Fruit fly (Drosophila melanogaster): Measurements from ENCODE around the gene CG43731.

CG43731 gene

dm6 chr2L:19140984-19141262 is 39.1 kb downstream of the CG43731 start (continued):
- TF ChIP-seq salr (GFP tag; optimal IDR thresholded peaks at IDR 0.05) (no peak), CG6854 (GFP tag; optimal IDR thresholded peaks at IDR 0.05) (no peak), lz (GFP tag; optimal IDR thresholded peaks at IDR 0.05) (peak; percentile 38), CG9139 (GFP tag; optimal IDR thresholded peaks at IDR 0.05) (no peak), Hr38 (GFP tag; optimal IDR thresholded peaks at IDR 0.05) (no peak), CG31627 (GFP tag; optimal IDR thresholded peaks at IDR 0.05) (peak; percentile 49), CG34406 (GFP tag; optimal IDR thresholded peaks at IDR 0.05) (peak; percentile 13), pdm3 (GFP tag; optimal IDR thresholded peaks at IDR 0.05) (peak; percentile 44), CG6792 (GFP tag; optimal IDR thresholded peaks at IDR 0.05) (no peak), CG10669 (GFP tag; optimal IDR thresholded peaks at IDR 0.05) (no peak), CG15336 (GFP tag; IDR thresholded peaks at IDR 0.05) (peak; percentile 51), CG6276 (GFP tag; optimal IDR thresholded peaks at IDR 0.05) (peak; percentile 45)

dm6 chr2L:19141435-19142126 is 39.7 kb downstream of the CG43731 start:
- TF ChIP-seq Sox14 (GFP tag; optimal IDR thresholded peaks at IDR 0.05): peak; percentile 93
- peak; percentile 32 for TF ChIP-seq fd85E (GFP tag; optimal IDR thresholded peaks at IDR 0.05)
- TF ChIP-seq CG34406 (GFP tag; optimal IDR thresholded peaks at IDR 0.05): peak; percentile 86
- TF ChIP-seq topi (GFP tag; optimal IDR thresholded peaks at IDR 0.05): peak; percentile 94
- peak; percentile 91 for TF ChIP-seq CG6276 (GFP tag; optimal IDR thresholded peaks at IDR 0.05)
- peak; percentile 89 for TF ChIP-seq Ets21C (GFP tag; optimal IDR thresholded peaks at IDR 0.05)
- peak; percentile 87 for TF ChIP-seq OdsH (GFP tag; optimal IDR thresholded peaks at IDR 0.05)
- peak; percentile 87 for TF ChIP-seq CG8119 (GFP tag; IDR thresholded peaks at IDR 0.05)
- peak; percentile 80 for TF ChIP-seq Eip75B (GFP tag; optimal IDR thresholded peaks at IDR 0.05)
- peak; percentile 74 for TF ChIP-seq CG10669 (GFP tag; optimal IDR thresholded peaks at IDR 0.05)
- peak; percentile 73 for TF ChIP-seq Sox15 (GFP tag; optimal IDR thresholded peaks at IDR 0.05)
- peak; percentile 87 for TF ChIP-seq achi (GFP tag; optimal IDR thresholded peaks at IDR 0.05)
- TF ChIP-seq Hr38 (GFP tag; optimal IDR thresholded peaks at IDR 0.05): no peak
- TF ChIP-seq CG3032 (tag; optimal IDR thresholded peaks at IDR 0.05): peak; percentile 76
- peak; percentile 90 for TF ChIP-seq Hr4 (GFP tag; optimal IDR thresholded peaks at IDR 0.05)
- TF ChIP-seq fd59A (GFP tag; optimal IDR thresholded peaks at IDR 0.05): peak; percentile 73
- peak; percentile 87 for TF ChIP-seq CG10631 (GFP tag; optimal IDR thresholded peaks at IDR 0.05)
- TF ChIP-seq esn (GFP tag; optimal IDR thresholded peaks at IDR 0.05): peak; percentile 93
- TF ChIP-seq eg (GFP tag; IDR thresholded peaks at IDR 0.05): peak; percentile 78
- peak; percentile 92 for TF ChIP-seq CG31627 (GFP tag; optimal IDR thresholded peaks at IDR 0.05)
- peak; percentile 57 for TF ChIP-seq Ets96B (tag; optimal IDR thresholded peaks at IDR 0.05)
- peak; percentile 90 for TF ChIP-seq CG4318 (GFP tag; optimal IDR thresholded peaks at IDR 0.05)
- peak; percentile 55 for TF ChIP-seq CG11902 (GFP tag; optimal IDR thresholded peaks at IDR 0.05)
- TF ChIP-seq fkh (GFP tag; optimal IDR thresholded peaks at IDR 0.05): no peak
- peak; percentile 87 for TF ChIP-seq CG3919 (GFP tag; optimal IDR thresholded peaks at IDR 0.05)
- TF ChIP-seq CG11762 (GFP tag; optimal IDR thresholded peaks at IDR 0.05; ENCODE audit: insufficient read depth): peak; percentile 73
- TF ChIP-seq CG8632 (GFP tag; optimal IDR thresholded peaks at IDR 0.05): peak; percentile 81
- peak; percentile 78 for TF ChIP-seq Blimp-1 (GFP tag; optimal IDR thresholded peaks at IDR 0.05)
- TF ChIP-seq CG16779 (tag; optimal IDR thresholded peaks at IDR 0.05): peak; percentile 63
- peak; percentile 63 for TF ChIP-seq CG1621 (tag; optimal IDR thresholded peaks at IDR 0.05)
- peak; percentile 82 for TF ChIP-seq CG6792 (GFP tag; optimal IDR thresholded peaks at IDR 0.05)
- TF ChIP-seq Eip78C (GFP tag): peak; percentile 97
- TF ChIP-seq CG7368 (GFP tag; optimal IDR thresholded peaks at IDR 0.05): peak; percentile 55
- peak; percentile 17 to 54 for TF ChIP-seq ss (GFP tag; optimal IDR thresholded peaks at IDR 0.05)
- TF ChIP-seq CG6163 (GFP tag; IDR thresholded peaks at IDR 0.05): peak; percentile 59
- TF ChIP-seq svp (GFP tag): peak; percentile 96
- TF ChIP-seq CG15336 (GFP tag; IDR thresholded peaks at IDR 0.05): peak; percentile 79
- peak; percentile 67 for TF ChIP-seq spab (GFP tag; optimal IDR thresholded peaks at IDR 0.05)
- peak; percentile 77 for TF ChIP-seq CG6808 (GFP tag; optimal IDR thresholded peaks at IDR 0.05)
- peak; percentile 95 for TF ChIP-seq CG32006 (GFP tag; optimal IDR thresholded peaks at IDR 0.05)
- peak; percentile 88 for TF ChIP-seq net (GFP tag; optimal IDR thresholded peaks at IDR 0.05)
- peak; percentile 23 to 93 for TF ChIP-seq salr (GFP tag; optimal IDR thresholded peaks at IDR 0.05)
- TF ChIP-seq CG8319 (GFP tag; optimal IDR thresholded peaks at IDR 0.05): peak; percentile 67
- TF ChIP-seq Lpt (GFP tag; optimal IDR thresholded peaks at IDR 0.05): peak; percentile 85
